Worm (Caenorhabditis elegans): ENCODE measurements around the gene K08D8.10.

- TF ChIP-seq snpc-3.4 (tag; optimal IDR thresholded peaks at IDR 0.05) = no peak
- no peak for TF ChIP-seq let-607 (tag; optimal IDR thresholded peaks at IDR 0.05)
- no peak for TF ChIP-seq dpl-1 (GFP tag; optimal IDR thresholded peaks at IDR 0.05)
- no peak for TF ChIP-seq ceh-58 (GFP tag; IDR thresholded peaks at IDR 0.05)
- no peak for TF ChIP-seq madf-8 (GFP tag; conservative IDR thresholded peaks at IDR 0.05)
Observed at ce11 chrIV:12942633-12943032, 42.3 kb downstream of the K08D8.10 start, which contains the start of gene dct-19.

All from whole organism, young adult.